Worm (Caenorhabditis elegans): ENCODE measurements around the gene mpz-6.
A peak's percentile ranks its signal among the peaks of the same experiment; 100 is the strongest.

Gene mpz-6

DNA sequence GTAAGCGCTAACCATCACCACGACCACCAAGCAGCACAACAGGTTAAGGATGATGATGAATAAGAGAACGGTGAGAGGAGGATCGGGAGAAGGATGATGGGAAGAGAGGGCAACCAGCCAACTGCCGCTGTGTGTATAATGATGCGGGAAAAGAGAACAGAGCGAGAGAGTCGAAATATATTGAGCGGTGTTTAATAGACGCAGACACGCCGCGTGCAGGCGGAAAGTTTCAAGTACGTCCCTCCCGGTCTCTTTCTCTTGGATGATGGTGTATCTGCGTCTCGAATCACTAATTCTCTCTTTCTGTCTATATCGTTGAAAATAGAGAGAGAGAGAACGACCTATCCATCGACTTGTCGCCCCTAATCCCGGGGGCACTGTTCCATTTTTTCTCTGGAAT is 50.2 kb downstream of the mpz-6 start:
- TF ChIP-seq tra-4 (tag; optimal IDR thresholded peaks at IDR 0.05) (no peak), hmg-4 (GFP tag; optimal IDR thresholded peaks at IDR 0.05) (peak; percentile 49)
